Worm (Caenorhabditis elegans): Measurements from ENCODE around the gene glb-28.

Gene glb-28

ce11 chrX:15362152-15362922 is 45.3 kb upstream of the glb-28 start:
- TF ChIP-seq ham-2 (GFP tag; optimal IDR thresholded peaks at IDR 0.05) = no peak
- TF ChIP-seq nhr-76 (tag; optimal IDR thresholded peaks at IDR 0.05) = no peak
- no peak for TF ChIP-seq pha-4 (tag; optimal IDR thresholded peaks at IDR 0.05)

ce11 chrX:15355603-15356002 is 38.6 kb upstream of the glb-28 start:
- TF ChIP-seq elt-3 (tag; optimal IDR thresholded peaks at IDR 0.05) (no peak), ceh-83 (GFP tag; optimal IDR thresholded peaks at IDR 0.05) (no peak), flh-1 (GFP tag; optimal IDR thresholded peaks at IDR 0.05) (no peak), nhr-76 (tag; optimal IDR thresholded peaks at IDR 0.05) (no peak), zip-8 (tag; optimal IDR thresholded peaks at IDR 0.05) (no peak), sptf-1 (tag; optimal IDR thresholded peaks at IDR 0.05) (no peak), ces-1 (GFP tag; optimal IDR thresholded peaks at IDR 0.05) (no peak), nhr-12 (tag; optimal IDR thresholded peaks at IDR 0.05) (no peak)

- TF ChIP-seq ceh-39 (tag; optimal IDR thresholded peaks at IDR 0.05) (no peak), mls-2 (tag; optimal IDR thresholded peaks at IDR 0.05) (no peak), nhr-12 (tag; optimal IDR thresholded peaks at IDR 0.05) (no peak), sptf-1 (tag; optimal IDR thresholded peaks at IDR 0.05) (no peak), nhr-76 (tag; optimal IDR thresholded peaks at IDR 0.05) (no peak), elt-1 (tag; optimal IDR thresholded peaks at IDR 0.05; ENCODE audit: borderline replicate concordance, insufficient read depth) (no peak), ceh-43 (GFP tag; optimal IDR thresholded peaks at IDR 0.05) (no peak), drap-1 (GFP tag; optimal IDR thresholded peaks at IDR 0.05) (no peak), mab-5 (tag; optimal IDR thresholded peaks at IDR 0.05) (no peak), unc-120 (tag; optimal IDR thresholded peaks at IDR 0.05; ENCODE audit: poor library complexity, severe bottlenecking) (no peak), bed-3 (GFP tag; optimal IDR thresholded peaks at IDR 0.05) (no peak), tbx-8 (GFP tag; optimal IDR thresholded peaks at IDR 0.05) (no peak), elt-3 (tag; optimal IDR thresholded peaks at IDR 0.05) (no peak), unc-39 (tag; optimal IDR thresholded peaks at IDR 0.05) (no peak), pha-4 (tag; optimal IDR thresholded peaks at IDR 0.05) (no peak), hlh-1 (tag; optimal IDR thresholded peaks at IDR 0.05) (no peak), sem-2 (GFP tag; optimal IDR thresholded peaks at IDR 0.05) (no peak), flh-1 (GFP tag; optimal IDR thresholded peaks at IDR 0.05) (no peak), nhr-237 (tag; optimal IDR thresholded peaks at IDR 0.05) (no peak)
Observed at ce11 chrX:15354938-15355337, 37.9 kb upstream of the glb-28 start, which contains the start of gene nfki-1. Gene nfki-1 (plus strand): TSS chrX:15355238.

- TF ChIP-seq unc-120 (tag; optimal IDR thresholded peaks at IDR 0.05; ENCODE audit: poor library complexity, severe bottlenecking) (peak; percentile 76), sptf-1 (tag; optimal IDR thresholded peaks at IDR 0.05) (peak; percentile 57), mep-1 (tag; optimal IDR thresholded peaks at IDR 0.05) (peak; percentile 31), nhr-237 (tag; optimal IDR thresholded peaks at IDR 0.05) (peak; percentile 59), mls-2 (tag; optimal IDR thresholded peaks at IDR 0.05) (peak; percentile 21), elt-1 (tag; optimal IDR thresholded peaks at IDR 0.05; ENCODE audit: borderline replicate concordance, insufficient read depth) (no peak), flh-1 (GFP tag; optimal IDR thresholded peaks at IDR 0.05) (no peak), hlh-1 (tag; optimal IDR thresholded peaks at IDR 0.05) (no peak), ces-1 (GFP tag; optimal IDR thresholded peaks at IDR 0.05) (peak; percentile 55)
Observed at ce11 chrX:15353874-15354480, 36.9 kb upstream of the glb-28 start.

ce11 chrX:15352871-15353270 is 35.8 kb upstream of the glb-28 start:
- TF ChIP-seq lsy-2 (tag; optimal IDR thresholded peaks at IDR 0.05) = no peak
- TF ChIP-seq blmp-1 (tag; optimal IDR thresholded peaks at IDR 0.05) = no peak
- TF ChIP-seq unc-62 (GFP tag; optimal IDR thresholded peaks at IDR 0.05) = no peak
- TF ChIP-seq bed-3 (GFP tag; optimal IDR thresholded peaks at IDR 0.05) = no peak
- TF ChIP-seq nhr-76 (tag; optimal IDR thresholded peaks at IDR 0.05) = no peak
- TF ChIP-seq mls-2 (tag; optimal IDR thresholded peaks at IDR 0.05) = no peak
- no peak for TF ChIP-seq ceh-43 (GFP tag; optimal IDR thresholded peaks at IDR 0.05)
- TF ChIP-seq mep-1 (tag; optimal IDR thresholded peaks at IDR 0.05) = no peak

- TF ChIP-seq unc-62 (GFP tag; optimal IDR thresholded peaks at IDR 0.05) = peak; percentile 96
- TF ChIP-seq zip-8 (tag; optimal IDR thresholded peaks at IDR 0.05) = peak; percentile 79
- peak; percentile 47 for TF ChIP-seq ceh-83 (GFP tag; optimal IDR thresholded peaks at IDR 0.05)
- TF ChIP-seq mls-2 (tag; optimal IDR thresholded peaks at IDR 0.05) = peak; percentile 95
- TF ChIP-seq pha-4 (tag; optimal IDR thresholded peaks at IDR 0.05) = peak; percentile 58
- peak; percentile 75 for TF ChIP-seq ham-2 (GFP tag; optimal IDR thresholded peaks at IDR 0.05)
- TF ChIP-seq lin-32 (GFP tag; optimal IDR thresholded peaks at IDR 0.05) = peak; percentile 42
- peak; percentile 90 for TF ChIP-seq cnd-1 (tag; optimal IDR thresholded peaks at IDR 0.05)
- TF ChIP-seq nhr-237 (tag; optimal IDR thresholded peaks at IDR 0.05) = no peak
- TF ChIP-seq bed-3 (GFP tag; optimal IDR thresholded peaks at IDR 0.05) = peak; percentile 19
- no peak for TF ChIP-seq flh-1 (GFP tag; optimal IDR thresholded peaks at IDR 0.05)
- TF ChIP-seq elt-3 (tag; optimal IDR thresholded peaks at IDR 0.05) = no peak
- no peak for TF ChIP-seq nhr-76 (tag; optimal IDR thresholded peaks at IDR 0.05)
- TF ChIP-seq mab-5 (tag; optimal IDR thresholded peaks at IDR 0.05) = no peak
- TF ChIP-seq sptf-1 (tag; optimal IDR thresholded peaks at IDR 0.05) = peak; percentile 82
- peak; percentile 79 for TF ChIP-seq ceh-43 (GFP tag; optimal IDR thresholded peaks at IDR 0.05)
- TF ChIP-seq hlh-1 (tag; optimal IDR thresholded peaks at IDR 0.05) = peak; percentile 43
- no peak for TF ChIP-seq elt-1 (tag; optimal IDR thresholded peaks at IDR 0.05; ENCODE audit: borderline replicate concordance, insufficient read depth)
- no peak for TF ChIP-seq unc-39 (tag; optimal IDR thresholded peaks at IDR 0.05)
- TF ChIP-seq ceh-39 (tag; optimal IDR thresholded peaks at IDR 0.05) = no peak
- no peak for TF ChIP-seq sem-2 (GFP tag; optimal IDR thresholded peaks at IDR 0.05)
- TF ChIP-seq mep-1 (tag; optimal IDR thresholded peaks at IDR 0.05) = peak; percentile 86
- peak; percentile 82 for TF ChIP-seq lin-13 (tag; optimal IDR thresholded peaks at IDR 0.05)
- peak; percentile 35 for TF ChIP-seq drap-1 (GFP tag; optimal IDR thresholded peaks at IDR 0.05)
- TF ChIP-seq nhr-2 (tag; optimal IDR thresholded peaks at IDR 0.05) = peak; percentile 78
- TF ChIP-seq M03D4.4 (tag; optimal IDR thresholded peaks at IDR 0.05) = peak; percentile 2
Observed at ce11 chrX:15347680-15348079, 30.6 kb upstream of the glb-28 start.
